Worm (Caenorhabditis elegans) whole organism, L1 larva: ENCODE measurements around the gene bca-1.

Source experiments
- ces-1 ChIP-seq: fragments of 150-350 bp; optimal IDR thresholded peaks from 2 replicates; lab custom pipeline; 2014; ENCODE audit warnings: missing biosample characterization, missing genetic modification reagents, missing genetic modification characterization
- elt-3 ChIP-seq, 6 experiments: fragments of 150-350 bp in 1 of 6; sonication (generic microtip); optimal IDR thresholded peaks; 2 replicates each; lab custom pipeline; 2017 to 2018; ENCODE audit warnings: missing biosample characterization in 6 of 6, missing genetic modification characterization in 6 of 6, inconsistent platforms in 1 of 6
- grh-1 ChIP-seq: fragments of 200-800 bp; sonication (Bioruptor generic); IDR thresholded peaks from 2 replicates; pipeline ENCODE4 v1.3.6; 2022; ENCODE audit warnings: missing genetic modification reagents, missing genetic modification characterization, missing compliant biosample characterization
- hpl-2 ChIP-seq: fragments of 150-350 bp; optimal IDR thresholded peaks from 2 replicates; lab custom pipeline; 2014; ENCODE audit warnings: missing biosample characterization, missing genetic modification reagents, missing genetic modification characterization
- lin-14 ChIP-seq: fragments of 200-800 bp; sonication (Bioruptor generic); optimal IDR thresholded peaks from 2 replicates; lab custom pipeline; 2018; ENCODE audit warnings: mild to moderate bottlenecking, missing genetic modification characterization, moderate library complexity, missing compliant biosample characterization
- lin-15B ChIP-seq: fragments of 150-350 bp; sonication (generic microtip); optimal IDR thresholded peaks from 3 replicates; lab custom pipeline; 2014; ENCODE audit warnings: missing biosample characterization, missing genetic modification characterization
- nhr-237 ChIP-seq: fragments of 150-350 bp; optimal IDR thresholded peaks from 2 replicates; lab custom pipeline; 2014; ENCODE audit warnings: missing biosample characterization, missing genetic modification characterization
- nhr-76 ChIP-seq: sonication (generic microtip); optimal IDR thresholded peaks from 2 replicates; lab custom pipeline; 2017; ENCODE audit warnings: missing biosample characterization, missing genetic modification characterization
- rnt-1 ChIP-seq: sonication (generic microtip); optimal IDR thresholded peaks from 2 replicates; lab custom pipeline; 2016; ENCODE audit warnings: mild to moderate bottlenecking, missing genetic modification characterization, moderate library complexity, missing compliant biosample characterization
- skn-1 ChIP-seq: fragments of 150-350 bp; optimal IDR thresholded peaks from 2 replicates; lab custom pipeline; 2014; ENCODE audit warnings: missing biosample characterization, missing genetic modification characterization
- unc-30 ChIP-seq: sonication (generic microtip); optimal IDR thresholded peaks from 2 replicates; lab custom pipeline; 2017; ENCODE audit warnings: missing biosample characterization, missing genetic modification characterization
- zag-1 ChIP-seq: fragments of 150-350 bp; optimal IDR thresholded peaks from 2 replicates; lab custom pipeline; 2014; ENCODE audit warnings: missing biosample characterization, missing genetic modification characterization

ce11 chrX:6169252-6169651 lies 35.3 kb downstream of the bca-1 start, which contains the start of gene T25B2.2:
- TF ChIP-seq skn-1 (no peak), rnt-1 (no peak), nhr-76 (no peak), ces-1 (GFP tag; lab: Kevin White, UChicago) (no peak), unc-30 (tag; lab: Kevin White, UChicago) (no peak), lin-14 (no peak), lin-15B (tag; lab: Kevin White, UChicago) (no peak), elt-3 (tag; optimal IDR thresholded peaks at IDR 0.05; lab: Kevin White, UChicago) (no peak), hpl-2 (no peak), zag-1 (no peak), grh-1 (GFP tag; lab: Robert Waterston, UW) (no peak), nhr-237 (tag; lab: Kevin White, UChicago) (no peak)
